Fruit fly (Drosophila melanogaster): ENCODE measurements around the gene CG14969.

DNA sequence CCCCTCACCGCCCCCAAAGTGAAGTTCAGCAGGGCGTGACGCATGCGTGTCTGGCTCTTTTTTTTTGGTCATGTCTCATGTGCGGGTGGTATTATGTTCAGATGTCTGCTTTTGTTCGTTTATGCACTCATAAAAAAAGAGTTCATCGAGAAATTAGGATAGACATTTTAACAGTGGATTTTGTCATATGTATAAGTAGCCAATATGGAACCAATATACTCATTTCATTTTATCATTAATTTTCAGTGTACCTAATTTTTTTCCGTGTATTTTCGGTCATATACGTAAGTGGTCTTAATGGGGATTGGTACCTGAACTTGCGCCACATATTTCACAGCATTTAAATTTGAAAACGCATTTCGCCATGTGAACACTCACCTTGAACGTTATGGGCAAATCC, 34.4 kb downstream of the CG14969 start:
- TF ChIP-seq corto (GFP tag; optimal IDR thresholded peaks at IDR 0.05): no peak
- TF ChIP-seq H15 (GFP tag; IDR thresholded peaks at IDR 0.05): peak; percentile 70; the same call in 1 of the 3 replicates
- TF ChIP-seq Dp (GFP tag; optimal IDR thresholded peaks at IDR 0.05): no peak
- TF ChIP-seq gro (GFP tag; optimal IDR thresholded peaks at IDR 0.05): no peak
- TF ChIP-seq CG12104 (GFP tag; optimal IDR thresholded peaks at IDR 0.05): no peak
- TF ChIP-seq exex (tag; optimal IDR thresholded peaks at IDR 0.05): no peak
- TF ChIP-seq CG17829 (tag; optimal IDR thresholded peaks at IDR 0.05): peak; percentile 41
- TF ChIP-seq tup (GFP tag; optimal IDR thresholded peaks at IDR 0.05): no peak
- no peak for TF ChIP-seq CG6791 (GFP tag; IDR thresholded peaks at IDR 0.05; ENCODE audit: partially characterized antibody)
- peak; percentile 66 for TF ChIP-seq slbo (GFP tag; IDR thresholded peaks at IDR 0.05)
- no peak for TF ChIP-seq zfh2 (GFP tag; optimal IDR thresholded peaks at IDR 0.05)
